Fruit fly (Drosophila melanogaster) whole organism, prepupa: ENCODE results near the gene CG32407.

Experiments used
- Blimp-1 ChIP-seq: fragments of 200-800 bp; sonication (Bioruptor generic); optimal IDR thresholded peaks from 3 replicates; lab custom pipeline; 2017; ENCODE audit warnings: missing biosample characterization, missing genetic modification characterization, mild to moderate bottlenecking, moderate library complexity, missing genetic modification reagents
- CG10631 ChIP-seq: fragments of 200-800 bp; sonication (Bioruptor generic); optimal IDR thresholded peaks from 2 replicates; lab custom pipeline; 2016; ENCODE audit warnings: missing biosample characterization, missing genetic modification characterization
- CG11294 ChIP-seq: fragments of 200-800 bp; sonication (Bioruptor generic); IDR thresholded peaks from 2 replicates; pipeline ENCODE4 v1.3.6; 2022; ENCODE audit warnings: missing biosample characterization, missing genetic modification characterization
- CG11902 ChIP-seq: fragments of 200-800 bp; sonication (Bioruptor generic); optimal IDR thresholded peaks from 3 replicates; lab custom pipeline; 2016; ENCODE audit warnings: missing biosample characterization, missing genetic modification characterization
- CG15336 ChIP-seq: fragments of 200-800 bp; sonication (Bioruptor generic); IDR thresholded peaks from 2 replicates; pipeline ENCODE4 v1.3.6; 2022; ENCODE audit warnings: missing biosample characterization, missing genetic modification characterization
- CG1621 ChIP-seq: fragments of 200-800 bp; sonication (Bioruptor generic); optimal IDR thresholded peaks from 3 replicates; lab custom pipeline; 2018; ENCODE audit warnings: missing biosample characterization, mild to moderate bottlenecking, missing genetic modification characterization
- CG16779 ChIP-seq: fragments of 200-800 bp; sonication (Bioruptor generic); optimal IDR thresholded peaks from 3 replicates; lab custom pipeline; 2017; ENCODE audit warnings: missing biosample characterization, mild to moderate bottlenecking, missing genetic modification characterization
- CG3032 ChIP-seq: fragments of 200-800 bp; optimal IDR thresholded peaks from 2 replicates; lab custom pipeline; 2019; ENCODE audit warnings: missing biosample characterization, mild to moderate bottlenecking, missing genetic modification characterization, moderate library complexity
- CG31627 ChIP-seq: fragments of 200-800 bp; sonication (Bioruptor generic); optimal IDR thresholded peaks from 3 replicates; lab custom pipeline; 2016; ENCODE audit warnings: missing biosample characterization, missing genetic modification characterization
- CG34406 ChIP-seq: fragments of 200-800 bp; sonication (Bioruptor generic); optimal IDR thresholded peaks from 3 replicates; lab custom pipeline; 2016; ENCODE audit warnings: missing biosample characterization, missing genetic modification characterization
- CG3919 ChIP-seq: fragments of 200-800 bp; sonication (Bioruptor generic); optimal IDR thresholded peaks from 3 replicates; lab custom pipeline; 2016; ENCODE audit warnings: missing biosample characterization, missing genetic modification characterization
- CG4318 ChIP-seq: fragments of 200-800 bp; sonication (Bioruptor generic); optimal IDR thresholded peaks from 3 replicates; lab custom pipeline; 2017; ENCODE audit warnings: missing biosample characterization, mild to moderate bottlenecking, missing genetic modification characterization
- CG6163 ChIP-seq: fragments of 200-800 bp; sonication (Bioruptor generic); IDR thresholded peaks from 3 replicates; pipeline ENCODE4 v1.3.6; 2022; ENCODE audit warnings: missing biosample characterization, missing genetic modification characterization
- CG6276 ChIP-seq: fragments of 200-800 bp; sonication (Bioruptor generic); optimal IDR thresholded peaks from 2 replicates; lab custom pipeline; 2017; ENCODE audit warnings: missing biosample characterization, mild to moderate bottlenecking, missing genetic modification characterization
- CG6792 ChIP-seq: fragments of 200-800 bp; sonication (Bioruptor generic); optimal IDR thresholded peaks from 3 replicates; lab custom pipeline; 2016; ENCODE audit warnings: missing biosample characterization, missing genetic modification characterization
- CG6808 ChIP-seq: fragments of 200-800 bp; sonication (Bioruptor generic); optimal IDR thresholded peaks from 3 replicates; lab custom pipeline; 2017; ENCODE audit warnings: missing biosample characterization, missing genetic modification characterization, mild to moderate bottlenecking, moderate library complexity, missing genetic modification reagents
- CG7368 ChIP-seq: fragments of 200-800 bp; sonication (Bioruptor generic); optimal IDR thresholded peaks from 3 replicates; lab custom pipeline; 2016; ENCODE audit warnings: missing biosample characterization, missing genetic modification characterization
- CG8319 ChIP-seq: fragments of 200-800 bp; sonication (Bioruptor generic); optimal IDR thresholded peaks from 3 replicates; lab custom pipeline; 2016; ENCODE audit warnings: missing biosample characterization, missing genetic modification characterization
- CG8632 ChIP-seq: fragments of 200-800 bp; sonication (Bioruptor generic); optimal IDR thresholded peaks from 3 replicates; lab custom pipeline; 2016; ENCODE audit warnings: missing biosample characterization, missing genetic modification characterization
- CG9139 ChIP-seq: fragments of 200-800 bp; sonication (Bioruptor generic); optimal IDR thresholded peaks from 3 replicates; lab custom pipeline; 2017; ENCODE audit warnings: missing biosample characterization, mild to moderate bottlenecking, missing genetic modification characterization
- Eip78C ChIP-seq: fragments of 200-800 bp; sonication (Bioruptor generic); peaks from one replicate; lab custom pipeline; 2016; ENCODE audit warnings: missing biosample characterization, missing genetic modification characterization
- Eip93F ChIP-seq: fragments of 200-800 bp; sonication (Bioruptor generic); optimal IDR thresholded peaks from 2 replicates; lab custom pipeline; 2016; ENCODE audit warnings: missing biosample characterization, mild to moderate bottlenecking, missing genetic modification characterization
- Ets21C ChIP-seq: fragments of 200-800 bp; sonication (Bioruptor generic); optimal IDR thresholded peaks from 3 replicates; lab custom pipeline; 2016; ENCODE audit warnings: missing biosample characterization, missing genetic modification characterization
- Ets96B ChIP-seq: fragments of 200-800 bp; optimal IDR thresholded peaks from 2 replicates; lab custom pipeline; 2019; ENCODE audit warnings: missing biosample characterization, mild to moderate bottlenecking, missing genetic modification characterization, moderate library complexity
- Gug ChIP-seq: fragments of 200-800 bp; sonication (Bioruptor generic); IDR thresholded peaks from 2 replicates; pipeline ENCODE4 v1.3.6; 2022; ENCODE audit warnings: missing biosample characterization, missing genetic modification characterization
- Hr38 ChIP-seq: sonication (Bioruptor generic); optimal IDR thresholded peaks from 2 replicates; lab custom pipeline; 2016; ENCODE audit warnings: missing biosample characterization, missing genetic modification characterization
- Hr39 ChIP-seq: fragments of 200-800 bp; sonication (Bioruptor generic); optimal IDR thresholded peaks from 2 replicates; lab custom pipeline; 2016; ENCODE audit warnings: missing biosample characterization, missing genetic modification characterization
- Hr4 ChIP-seq: fragments of 200-800 bp; sonication (Bioruptor generic); optimal IDR thresholded peaks from 3 replicates; lab custom pipeline; 2016; ENCODE audit warnings: missing biosample characterization, missing genetic modification characterization
- Lpt ChIP-seq: fragments of 200-800 bp; sonication (Bioruptor generic); optimal IDR thresholded peaks from 3 replicates; lab custom pipeline; 2016; ENCODE audit warnings: missing biosample characterization, missing genetic modification characterization
- Met ChIP-seq: fragments of 200-800 bp; sonication (Bioruptor generic); optimal IDR thresholded peaks from 3 replicates; lab custom pipeline; 2016; ENCODE audit warnings: missing biosample characterization, missing genetic modification characterization
- OdsH ChIP-seq: fragments of 200-800 bp; sonication (Bioruptor generic); optimal IDR thresholded peaks from 3 replicates; lab custom pipeline; 2016; ENCODE audit warnings: missing biosample characterization, missing genetic modification characterization
- Smox ChIP-seq: fragments of 200-800 bp; sonication (Bioruptor generic); optimal IDR thresholded peaks from 3 replicates; lab custom pipeline; 2016; ENCODE audit warnings: missing biosample characterization, missing genetic modification characterization
- Sox102F ChIP-seq: fragments of 200-800 bp; sonication (Bioruptor generic); optimal IDR thresholded peaks from 2 replicates; lab custom pipeline; 2016; ENCODE audit warnings: missing biosample characterization, mild to moderate bottlenecking, missing genetic modification characterization
- Sox14 ChIP-seq: fragments of 200-800 bp; sonication (Bioruptor generic); optimal IDR thresholded peaks from 3 replicates; lab custom pipeline; 2016; ENCODE audit warnings: missing biosample characterization, missing genetic modification characterization
- Sox15 ChIP-seq: fragments of 200-800 bp; sonication (Bioruptor generic); optimal IDR thresholded peaks from 3 replicates; lab custom pipeline; 2016; ENCODE audit warnings: missing biosample characterization, missing genetic modification characterization
- achi ChIP-seq: fragments of 200-800 bp; sonication (Bioruptor generic); optimal IDR thresholded peaks from 3 replicates; lab custom pipeline; 2016; ENCODE audit warnings: missing biosample characterization, missing genetic modification characterization
- acj6 ChIP-seq: fragments of 200-800 bp; sonication (Bioruptor generic); optimal IDR thresholded peaks from 3 replicates; lab custom pipeline; 2016; ENCODE audit warnings: missing biosample characterization, missing genetic modification characterization
- cyc ChIP-seq: fragments of 200-800 bp; sonication (Bioruptor generic); optimal IDR thresholded peaks from 3 replicates; lab custom pipeline; 2016; ENCODE audit warnings: missing biosample characterization, missing genetic modification characterization
- dac ChIP-seq: fragments of 200-800 bp; sonication (Bioruptor generic); optimal IDR thresholded peaks from 2 replicates; lab custom pipeline; 2017; ENCODE audit warnings: missing biosample characterization, mild to moderate bottlenecking, missing genetic modification characterization
- dsx ChIP-seq: fragments of 200-800 bp; optimal IDR thresholded peaks from 3 replicates; lab custom pipeline; 2019; ENCODE audit warnings: missing biosample characterization, mild to moderate bottlenecking, missing genetic modification characterization, moderate library complexity; ENCODE audit not compliant: poor library complexity, severe bottlenecking
- esn ChIP-seq: fragments of 200-800 bp; sonication (Bioruptor generic); optimal IDR thresholded peaks from 2 replicates; lab custom pipeline; 2016; ENCODE audit warnings: missing biosample characterization, mild to moderate bottlenecking, missing genetic modification characterization, moderate library complexity
- fd59A ChIP-seq: fragments of 200-800 bp; sonication (Bioruptor generic); optimal IDR thresholded peaks from 2 replicates; lab custom pipeline; 2017; ENCODE audit warnings: missing biosample characterization, mild to moderate bottlenecking, missing genetic modification characterization, missing genetic modification reagents
- lz ChIP-seq: fragments of 200-800 bp; sonication (Bioruptor generic); optimal IDR thresholded peaks from 3 replicates; lab custom pipeline; 2016; ENCODE audit warnings: missing biosample characterization, missing genetic modification characterization
- salr ChIP-seq, 2 experiments: fragments of 200-800 bp; sonication (Bioruptor generic); optimal IDR thresholded peaks; 3 replicates each; lab custom pipeline; 2016 to 2018; ENCODE audit warnings: missing biosample characterization in 2 of 2, missing genetic modification characterization in 2 of 2, mild to moderate bottlenecking in 1 of 2
- spab ChIP-seq: fragments of 200-800 bp; sonication (Bioruptor generic); optimal IDR thresholded peaks from 2 replicates; lab custom pipeline; 2017; ENCODE audit warnings: missing biosample characterization, mild to moderate bottlenecking, missing genetic modification characterization, missing genetic modification reagents
- svp ChIP-seq: fragments of 200-800 bp; sonication (Bioruptor generic); peaks from one replicate; lab custom pipeline; 2016; ENCODE audit warnings: missing biosample characterization, missing genetic modification characterization
- topi ChIP-seq: fragments of 200-800 bp; sonication (Bioruptor generic); optimal IDR thresholded peaks from 3 replicates; lab custom pipeline; 2016; ENCODE audit warnings: missing biosample characterization, missing genetic modification characterization
- vri ChIP-seq: fragments of 200-800 bp; sonication (Bioruptor generic); optimal IDR thresholded peaks from 3 replicates; lab custom pipeline; 2016; ENCODE audit warnings: missing biosample characterization, mild to moderate bottlenecking, missing genetic modification characterization

The CG32407 gene

DNA sequence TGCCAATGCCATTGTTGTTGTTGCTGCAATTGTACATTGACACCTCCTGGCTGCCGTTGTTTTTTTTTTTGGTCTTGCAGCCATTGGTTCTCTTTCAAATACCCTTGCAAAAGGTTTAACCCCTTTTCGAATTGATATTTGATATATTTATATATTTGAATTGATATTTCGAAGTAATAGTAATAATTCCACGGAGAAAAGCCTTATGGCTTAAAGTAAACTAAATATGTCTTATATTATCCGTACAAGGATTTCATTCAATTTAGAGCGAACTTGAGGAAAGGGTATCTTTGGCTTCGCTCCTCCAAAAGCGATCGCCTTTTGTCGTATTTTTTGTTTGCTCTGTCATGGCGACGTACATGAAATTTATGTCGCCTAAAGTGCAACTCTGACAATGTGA lies 19.7 kb downstream of the CG32407 start (continued):
- no peak for TF ChIP-seq salr (GFP tag; optimal IDR thresholded peaks at IDR 0.05; lab: Kevin White, UChicago)
- TF ChIP-seq CG6792 (GFP tag; lab: Kevin White, UChicago): no peak
- peak; percentile 25 for TF ChIP-seq dac (GFP tag; lab: Kevin White, UChicago)
- no peak for TF ChIP-seq CG31627 (GFP tag; lab: Kevin White, UChicago)
- no peak for TF ChIP-seq Ets21C
- TF ChIP-seq Met (GFP tag; lab: Kevin White, UChicago): peak; percentile 19
- TF ChIP-seq CG6808: peak; percentile 45
- TF ChIP-seq Hr39: peak; percentile 10
- TF ChIP-seq CG16779 (tag; lab: Kevin White, UChicago): no peak
- TF ChIP-seq cyc (GFP tag; lab: Kevin White, UChicago): no peak
- TF ChIP-seq dsx (GFP tag; lab: Kevin White, UChicago): peak; percentile 64
- TF ChIP-seq vri (GFP tag; lab: Kevin White, UChicago): no peak
- no peak for TF ChIP-seq CG8632 (GFP tag; lab: Kevin White, UChicago)
- TF ChIP-seq Smox (GFP tag; lab: Kevin White, UChicago): no peak
- TF ChIP-seq Eip78C (GFP tag; lab: Kevin White, UChicago): peak; percentile 82
- TF ChIP-seq CG15336 (GFP tag; lab: Robert Waterston, UW): peak; percentile 22; the same call in 1 of the 2 replicates
- TF ChIP-seq CG6163 (GFP tag; lab: Robert Waterston, UW): peak; percentile 25
- no peak for TF ChIP-seq CG11902 (GFP tag; lab: Kevin White, UChicago)
- TF ChIP-seq OdsH (GFP tag; lab: Kevin White, UChicago): peak; percentile 55
- no peak for TF ChIP-seq CG7368 (GFP tag; lab: Kevin White, UChicago)
- TF ChIP-seq fd59A: peak; percentile 29
- TF ChIP-seq spab: peak; percentile 3
- TF ChIP-seq CG34406 (GFP tag; lab: Kevin White, UChicago): peak; percentile 16
- TF ChIP-seq CG10631 (GFP tag; lab: Kevin White, UChicago): peak; percentile 32
- TF ChIP-seq Sox102F: peak; percentile 11
- no peak for TF ChIP-seq Sox14
- TF ChIP-seq, all 60 proteins: peak for 29

DNA sequence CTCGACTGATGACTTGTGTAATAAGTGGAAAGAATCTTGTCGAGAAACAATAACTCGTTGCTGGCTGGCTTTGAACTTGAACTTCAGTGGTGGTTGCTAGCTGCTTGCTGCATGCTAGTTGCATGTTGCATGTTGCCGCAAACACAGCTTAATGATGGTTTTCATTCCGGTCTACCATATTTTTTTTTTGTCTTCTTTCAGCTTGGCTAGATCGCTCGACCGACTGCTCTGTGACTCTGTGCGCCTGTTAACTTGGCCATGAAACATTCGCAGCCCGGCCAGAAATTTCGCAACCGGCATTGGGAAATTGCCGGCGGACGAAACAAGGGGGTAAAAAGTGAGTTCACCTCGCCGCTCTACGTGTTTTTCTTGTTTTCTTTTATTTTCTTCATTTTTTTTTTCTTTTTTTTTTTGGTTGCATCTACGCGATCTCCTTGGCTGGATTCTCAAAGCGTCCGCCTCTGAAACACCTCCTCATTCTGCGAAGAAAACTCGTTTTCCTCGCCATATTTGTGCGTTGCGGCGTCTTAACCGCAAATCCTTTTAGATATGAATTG lies 21.6 kb downstream of the CG32407 start:
- peak; percentile 16 for TF ChIP-seq CG3032 (tag; lab: Kevin White, UChicago)
- no peak for TF ChIP-seq CG7368 (GFP tag; lab: Kevin White, UChicago)
- peak; percentile 59 for TF ChIP-seq Eip78C (GFP tag; lab: Kevin White, UChicago)
- no peak for TF ChIP-seq Ets96B
- no peak for TF ChIP-seq fd59A
- no peak for TF ChIP-seq CG8632 (GFP tag; lab: Kevin White, UChicago)
- peak; percentile 51 for TF ChIP-seq Lpt
- no peak for TF ChIP-seq acj6 (GFP tag; lab: Kevin White, UChicago)
- TF ChIP-seq CG11294: no peak
- peak; percentile 69 for TF ChIP-seq CG9139 (GFP tag; lab: Kevin White, UChicago)
- no peak for TF ChIP-seq svp (GFP tag; lab: Kevin White, UChicago)
- TF ChIP-seq Sox15 (GFP tag; lab: Kevin White, UChicago): no peak
- TF ChIP-seq CG15336 (GFP tag; lab: Robert Waterston, UW): peak; percentile 40; the same call in 1 of the 2 replicates
- no peak for TF ChIP-seq Ets21C
- TF ChIP-seq Smox (GFP tag; lab: Kevin White, UChicago): no peak
- no peak for TF ChIP-seq CG1621 (tag; lab: Kevin White, UChicago)
- TF ChIP-seq Eip93F: no peak
- no peak for TF ChIP-seq dac (GFP tag; lab: Kevin White, UChicago)
- no peak for TF ChIP-seq CG3919 (GFP tag; lab: Kevin White, UChicago)
- TF ChIP-seq CG11902 (GFP tag; lab: Kevin White, UChicago): no peak
- TF ChIP-seq Gug (GFP tag; lab: Robert Waterston, UW): no peak
- no peak for TF ChIP-seq esn
- TF ChIP-seq CG4318 (GFP tag; lab: Kevin White, UChicago): no peak
- TF ChIP-seq achi: no peak
- peak; percentile 17 for TF ChIP-seq CG6276
- no peak for TF ChIP-seq CG8319 (GFP tag; lab: Kevin White, UChicago)
- TF ChIP-seq CG6792 (GFP tag; lab: Kevin White, UChicago): no peak
- peak; percentile 9 for TF ChIP-seq CG10631 (GFP tag; lab: Kevin White, UChicago)
- no peak for TF ChIP-seq salr (GFP tag; optimal IDR thresholded peaks at IDR 0.05; lab: Kevin White, UChicago)
- TF ChIP-seq topi (GFP tag; lab: Kevin White, UChicago): no peak
- peak; percentile 12 for TF ChIP-seq dsx (GFP tag; lab: Kevin White, UChicago)
- no peak for TF ChIP-seq Blimp-1
- TF ChIP-seq CG6808: peak; percentile 72
- no peak for TF ChIP-seq lz (GFP tag; lab: Kevin White, UChicago)
- no peak for TF ChIP-seq OdsH (GFP tag; lab: Kevin White, UChicago)
- no peak for TF ChIP-seq Hr4 (GFP tag; lab: Kevin White, UChicago)
- TF ChIP-seq Hr38: no peak
- TF ChIP-seq CG6163 (GFP tag; lab: Robert Waterston, UW): peak; percentile 52; the same call in 2 of the 3 replicates
